Worm (Caenorhabditis elegans) whole organism, L1 larva: ENCODE data around the gene F40A3.1.

Experiments used
- C04F5.9 ChIP-seq: sonication (generic microtip); optimal IDR thresholded peaks from 2 replicates; lab custom pipeline; 2016; ENCODE audit warnings: missing genetic modification characterization, missing compliant biosample characterization
- C16A3.4 ChIP-seq: fragments of 150-350 bp; optimal IDR thresholded peaks from 2 replicates; lab custom pipeline; 2014; ENCODE audit warnings: missing biosample characterization, missing genetic modification characterization
- C34B4.2 ChIP-seq: sonication (generic microtip); optimal IDR thresholded peaks from 2 replicates; lab custom pipeline; 2017; ENCODE audit warnings: mild to moderate bottlenecking, missing genetic modification characterization, missing compliant biosample characterization
- aly-2 ChIP-seq: fragments of 150-350 bp; optimal IDR thresholded peaks from 2 replicates; lab custom pipeline; 2014; ENCODE audit warnings: missing biosample characterization, missing genetic modification characterization
- ama-1 ChIP-seq: fragments of 150-350 bp; optimal IDR thresholded peaks from 2 replicates; lab custom pipeline; 2014
- ceh-63 ChIP-seq: fragments of 200-800 bp; sonication (Bioruptor generic); optimal IDR thresholded peaks from 2 replicates; lab custom pipeline; 2018; ENCODE audit warnings: mild to moderate bottlenecking, missing genetic modification characterization, missing compliant biosample characterization
- ceh-8 ChIP-seq: fragments of 200-800 bp; sonication (Bioruptor generic); optimal IDR thresholded peaks from 2 replicates; lab custom pipeline; 2018; ENCODE audit warnings: mild to moderate bottlenecking, missing genetic modification characterization, moderate library complexity, missing compliant biosample characterization
- dpl-1 ChIP-seq, 3 experiments: fragments of 150-350 bp in 2 of 3; sonication (generic microtip) in 1 of 3; optimal IDR thresholded peaks; 2 replicates each; lab custom pipeline; 2014 to 2017; ENCODE audit warnings: missing biosample characterization in 3 of 3, missing genetic modification characterization in 3 of 3, missing genetic modification reagents in 3 of 3
- dsc-1 ChIP-seq: sonication (generic microtip); optimal IDR thresholded peaks from 2 replicates; lab custom pipeline; 2016; ENCODE audit warnings: mild to moderate bottlenecking, missing genetic modification characterization, missing compliant biosample characterization
- efl-1 ChIP-seq, 4 experiments: fragments of 150-350 bp; optimal IDR thresholded peaks in 3 of 4; peaks in 1 of 4; 1 replicate in 1 of 4; 2 replicates in 3 of 4; lab custom pipeline; 2014; ENCODE audit warnings: missing biosample characterization in 2 of 4, missing genetic modification characterization in 2 of 4, missing genetic modification reagents in 2 of 4
- efl-3 ChIP-seq: fragments of 200-800 bp; sonication (Bioruptor generic); optimal IDR thresholded peaks from 2 replicates; lab custom pipeline; 2018; ENCODE audit warnings: mild to moderate bottlenecking, missing genetic modification characterization, missing compliant biosample characterization
- egl-13 ChIP-seq: sonication (generic microtip); optimal IDR thresholded peaks from 2 replicates; lab custom pipeline; 2016; ENCODE audit warnings: missing genotype, missing genetic modification reagents, missing genetic modification characterization, missing compliant biosample characterization
- elt-3 ChIP-seq, 6 experiments: fragments of 150-350 bp in 1 of 6; sonication (generic microtip); optimal IDR thresholded peaks; 2 replicates each; lab custom pipeline; 2017 to 2018; ENCODE audit warnings: missing biosample characterization in 6 of 6, missing genetic modification characterization in 6 of 6, inconsistent platforms in 1 of 6
- ets-5 ChIP-seq: fragments of 200-800 bp; sonication (Bioruptor generic); IDR thresholded peaks from 2 replicates; pipeline ENCODE4 v1.3.6; 2022; ENCODE audit warnings: missing genetic modification characterization, missing compliant biosample characterization
- fkh-10 ChIP-seq: sonication (generic microtip); optimal IDR thresholded peaks from 2 replicates; lab custom pipeline; 2017; ENCODE audit warnings: missing biosample characterization, missing genetic modification reagents, missing genetic modification characterization
- fkh-8 ChIP-seq: sonication (generic microtip); optimal IDR thresholded peaks from 2 replicates; lab custom pipeline; 2016; ENCODE audit warnings: mild to moderate bottlenecking, missing genetic modification characterization, missing compliant biosample characterization
- fos-1 ChIP-seq: fragments of 150-350 bp; optimal IDR thresholded peaks from 2 replicates; lab custom pipeline; 2014; ENCODE audit warnings: missing biosample characterization, missing genetic modification characterization
- grh-1 ChIP-seq: fragments of 200-800 bp; sonication (Bioruptor generic); IDR thresholded peaks from 2 replicates; pipeline ENCODE4 v1.3.6; 2022; ENCODE audit warnings: missing genetic modification reagents, missing genetic modification characterization, missing compliant biosample characterization
- hlh-17 ChIP-seq: fragments of 200-800 bp; sonication (Bioruptor generic); optimal IDR thresholded peaks from 2 replicates; lab custom pipeline; 2018; ENCODE audit warnings: missing genetic modification characterization, mild to moderate bottlenecking, missing compliant biosample characterization, moderate library complexity, borderline replicate concordance
- hlh-4 ChIP-seq: sonication (generic microtip); optimal IDR thresholded peaks from 2 replicates; lab custom pipeline; 2016; ENCODE audit warnings: mild to moderate bottlenecking, missing genetic modification characterization, missing compliant biosample characterization
- hpl-2 ChIP-seq: fragments of 150-350 bp; optimal IDR thresholded peaks from 2 replicates; lab custom pipeline; 2014; ENCODE audit warnings: missing biosample characterization, missing genetic modification reagents, missing genetic modification characterization
- irx-1 ChIP-seq: sonication (generic microtip); optimal IDR thresholded peaks from 2 replicates; lab custom pipeline; 2016; ENCODE audit warnings: missing genetic modification characterization, missing compliant biosample characterization
- isw-1 ChIP-seq: fragments of 200-800 bp; sonication (Bioruptor generic); IDR thresholded peaks from 2 replicates; pipeline ENCODE4 v1.3.6; 2022; ENCODE audit warnings: missing genetic modification characterization, missing compliant biosample characterization
- jun-1 ChIP-seq: fragments of 150-350 bp; optimal IDR thresholded peaks from 2 replicates; lab custom pipeline; 2014; ENCODE audit warnings: missing biosample characterization, missing genetic modification reagents, missing genetic modification characterization
- lin-13 ChIP-seq: fragments of 150-350 bp; optimal IDR thresholded peaks from 2 replicates; lab custom pipeline; 2014; ENCODE audit warnings: missing biosample characterization, missing genetic modification reagents, missing genetic modification characterization
- lin-15B ChIP-seq: fragments of 150-350 bp; sonication (generic microtip); optimal IDR thresholded peaks from 3 replicates; lab custom pipeline; 2014; ENCODE audit warnings: missing biosample characterization, missing genetic modification characterization
- lin-35 ChIP-seq, 2 experiments: fragments of 150-350 bp; optimal IDR thresholded peaks; 2 replicates each; lab custom pipeline; 2014; ENCODE audit warnings: missing biosample characterization in 2 of 2, missing genetic modification characterization in 2 of 2, missing genetic modification reagents in 2 of 2
- lin-39 ChIP-seq: fragments of 150-350 bp; optimal IDR thresholded peaks from 2 replicates; lab custom pipeline; 2014; ENCODE audit warnings: missing biosample characterization, missing genetic modification reagents, missing genetic modification characterization
- mef-2 ChIP-seq: fragments of 150-350 bp; optimal IDR thresholded peaks from 2 replicates; lab custom pipeline; 2014; ENCODE audit warnings: missing biosample characterization, missing genetic modification characterization
- nhr-11 ChIP-seq: fragments of 150-350 bp; optimal IDR thresholded peaks from 2 replicates; lab custom pipeline; 2014; ENCODE audit warnings: missing biosample characterization, missing genetic modification characterization
- nhr-71 ChIP-seq: sonication (generic microtip); optimal IDR thresholded peaks from 2 replicates; lab custom pipeline; 2016; ENCODE audit warnings: mild to moderate bottlenecking, missing genetic modification characterization, moderate library complexity, missing compliant biosample characterization
- nhr-84 ChIP-seq: sonication (generic microtip); optimal IDR thresholded peaks from 2 replicates; lab custom pipeline; 2017; ENCODE audit warnings: missing biosample characterization, missing genetic modification characterization
- nhr-85 ChIP-seq: sonication (generic microtip); peaks from one replicate; lab custom pipeline; 2016; ENCODE audit warnings: missing genetic modification characterization, inconsistent platforms, missing compliant biosample characterization
- nhr-90 ChIP-seq: sonication (generic microtip); optimal IDR thresholded peaks from 2 replicates; lab custom pipeline; 2016; ENCODE audit warnings: mild to moderate bottlenecking, missing genetic modification characterization, missing compliant biosample characterization; ENCODE audit not compliant: poor library complexity
- pax-3 ChIP-seq: fragments of 200-800 bp; sonication (Bioruptor generic); optimal IDR thresholded peaks from 2 replicates; lab custom pipeline; 2018; ENCODE audit warnings: mild to moderate bottlenecking, missing genetic modification characterization, moderate library complexity, missing compliant biosample characterization
- pqm-1 ChIP-seq: sonication (generic microtip); optimal IDR thresholded peaks from 3 replicates; lab custom pipeline; 2017; ENCODE audit warnings: missing biosample characterization, missing genetic modification characterization
- rnt-1 ChIP-seq: sonication (generic microtip); optimal IDR thresholded peaks from 2 replicates; lab custom pipeline; 2016; ENCODE audit warnings: mild to moderate bottlenecking, missing genetic modification characterization, moderate library complexity, missing compliant biosample characterization
- snpc-4 ChIP-seq: fragments of 150-350 bp; optimal IDR thresholded peaks from 2 replicates; lab custom pipeline; 2014; ENCODE audit warnings: missing biosample characterization, missing genetic modification characterization
- snu-23 ChIP-seq: sonication (generic microtip); optimal IDR thresholded peaks from 2 replicates; lab custom pipeline; 2016; ENCODE audit warnings: missing genetic modification characterization, missing compliant biosample characterization
- sup-37 ChIP-seq: fragments of 200-800 bp; sonication (Bioruptor generic); optimal IDR thresholded peaks from 2 replicates; lab custom pipeline; 2018; ENCODE audit warnings: mild to moderate bottlenecking, missing genetic modification characterization, missing compliant biosample characterization
- tlp-1 ChIP-seq: fragments of 150-350 bp; optimal IDR thresholded peaks from 2 replicates; lab custom pipeline; 2014; ENCODE audit warnings: missing biosample characterization, missing genetic modification characterization
- unc-30 ChIP-seq: sonication (generic microtip); optimal IDR thresholded peaks from 2 replicates; lab custom pipeline; 2017; ENCODE audit warnings: missing biosample characterization, missing genetic modification characterization
- unc-62 ChIP-seq: fragments of 150-350 bp; optimal IDR thresholded peaks from 2 replicates; lab custom pipeline; 2014; ENCODE audit warnings: missing biosample characterization, missing genetic modification reagents, missing genetic modification characterization
- unc-98 ChIP-seq: fragments of 200-800 bp; sonication (Bioruptor generic); IDR thresholded peaks from 2 replicates; pipeline ENCODE4 v1.3.6; 2022; ENCODE audit warnings: missing genetic modification characterization, missing compliant biosample characterization
- vab-15 ChIP-seq: sonication (generic microtip); optimal IDR thresholded peaks from 2 replicates; lab custom pipeline; 2017; ENCODE audit warnings: missing genotype, mild to moderate bottlenecking, missing genetic modification characterization, missing compliant biosample characterization
- xbp-1 ChIP-seq: sonication (generic microtip); optimal IDR thresholded peaks from 2 replicates; lab custom pipeline; 2016; ENCODE audit warnings: missing genetic modification characterization, missing compliant biosample characterization
- zag-1 ChIP-seq: fragments of 150-350 bp; optimal IDR thresholded peaks from 2 replicates; lab custom pipeline; 2014; ENCODE audit warnings: missing biosample characterization, missing genetic modification characterization
- zip-4 ChIP-seq: fragments of 200-800 bp; sonication (Bioruptor generic); optimal IDR thresholded peaks from 2 replicates; lab custom pipeline; 2018; ENCODE audit warnings: mild to moderate bottlenecking, missing genetic modification characterization, moderate library complexity, missing compliant biosample characterization
- ztf-4 ChIP-seq: fragments of 150-350 bp; optimal IDR thresholded peaks from 2 replicates; lab custom pipeline; 2014; ENCODE audit warnings: missing biosample characterization, missing genetic modification characterization

Gene F40A3.1

DNA sequence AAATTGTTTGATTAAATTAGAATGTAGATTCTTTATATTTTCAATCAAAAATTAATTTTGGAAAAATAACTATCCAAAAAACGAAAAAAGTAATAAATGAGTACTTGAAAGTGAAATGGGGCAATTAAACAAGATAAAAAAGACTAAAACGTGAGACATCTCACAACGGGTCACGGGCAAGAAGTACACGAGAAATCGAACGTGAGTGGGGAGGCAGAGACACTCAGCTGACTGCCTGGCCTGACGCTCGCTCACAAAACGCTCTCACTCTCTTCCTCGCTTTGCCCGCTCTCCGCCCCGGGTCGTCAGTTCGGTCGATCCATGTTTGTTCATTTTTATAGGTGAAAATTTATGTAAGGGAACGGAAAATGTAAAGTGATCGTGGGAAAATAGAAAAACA is 43.1 kb upstream of the F40A3.1 start (continued):
- no peak for TF ChIP-seq ceh-8
- no peak for TF ChIP-seq jun-1
- no peak for TF ChIP-seq mef-2 (tag; lab: Kevin White, UChicago)
- no peak for TF ChIP-seq unc-98
- TF ChIP-seq lin-13 (GFP tag; lab: Kevin White, UChicago), result no peak
- no peak for TF ChIP-seq sup-37 (GFP tag; lab: Kevin White, UChicago)
- TF ChIP-seq efl-3, result no peak
- no peak for TF ChIP-seq zag-1 (tag; lab: Kevin White, UChicago)
- TF ChIP-seq snpc-4, result no peak
- no peak for TF ChIP-seq isw-1
- no peak for TF ChIP-seq C04F5.9 (tag; lab: Kevin White, UChicago)
- no peak for TF ChIP-seq vab-15 (tag; lab: Kevin White, UChicago)
- no peak for TF ChIP-seq pax-3
- no peak for TF ChIP-seq ama-1 (lab: Kevin White, UChicago)
- no peak for TF ChIP-seq C16A3.4 (tag; lab: Kevin White, UChicago)
- no peak for TF ChIP-seq pqm-1 (tag; lab: Kevin White, UChicago)
- no peak for TF ChIP-seq nhr-90 (tag; lab: Kevin White, UChicago)
- no peak for TF ChIP-seq xbp-1
- TF ChIP-seq rnt-1, result no peak
- no peak for TF ChIP-seq hlh-17
- peak; percentile 12 for TF ChIP-seq nhr-85 (tag; lab: Kevin White, UChicago)
- TF ChIP-seq elt-3 (tag; optimal IDR thresholded peaks at IDR 0.05; lab: Kevin White, UChicago), result no peak
- TF ChIP-seq ets-5 (GFP tag; lab: Robert Waterston, UW), result no peak
- no peak for TF ChIP-seq aly-2 (tag; lab: Kevin White, UChicago)
- TF ChIP-seq ztf-4 (tag; lab: Kevin White, UChicago), result no peak
- no peak for TF ChIP-seq zip-4
- TF ChIP-seq tlp-1 (tag; lab: Kevin White, UChicago), result no peak

DNA sequence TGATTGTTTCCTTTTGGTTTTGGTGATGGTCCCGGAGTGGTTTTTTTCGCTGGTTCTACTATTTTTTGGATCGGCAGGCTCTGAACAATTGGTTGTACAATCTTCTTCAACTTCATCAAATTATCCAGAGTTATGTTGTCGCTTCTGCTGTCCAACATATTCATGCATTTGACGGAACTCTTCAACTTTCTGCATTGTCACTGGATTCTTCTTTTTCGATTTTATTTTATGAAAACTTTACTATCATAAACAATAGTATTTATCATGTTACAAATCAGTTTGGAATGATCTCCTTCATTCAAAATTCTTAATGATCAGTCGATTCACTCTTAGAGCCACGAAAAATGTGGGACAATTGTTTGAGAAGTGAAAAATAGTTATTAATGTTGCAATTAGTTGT is 39.3 kb upstream of the F40A3.1 start:
- TF ChIP-seq nhr-85 (tag; lab: Kevin White, UChicago) (no peak), ztf-4 (tag; lab: Kevin White, UChicago) (no peak), lin-39 (tag; lab: Kevin White, UChicago) (no peak), unc-62 (GFP tag; lab: Kevin White, UChicago) (no peak), irx-1 (no peak), efl-3 (no peak), fkh-10 (GFP tag; lab: Kevin White, UChicago) (no peak), hlh-4 (tag; lab: Kevin White, UChicago) (no peak), ama-1 (lab: Kevin White, UChicago) (no peak), isw-1 (no peak), fos-1 (tag; lab: Kevin White, UChicago) (no peak)
- TF ChIP-seq, all 84 proteins: peak for 0

DNA sequence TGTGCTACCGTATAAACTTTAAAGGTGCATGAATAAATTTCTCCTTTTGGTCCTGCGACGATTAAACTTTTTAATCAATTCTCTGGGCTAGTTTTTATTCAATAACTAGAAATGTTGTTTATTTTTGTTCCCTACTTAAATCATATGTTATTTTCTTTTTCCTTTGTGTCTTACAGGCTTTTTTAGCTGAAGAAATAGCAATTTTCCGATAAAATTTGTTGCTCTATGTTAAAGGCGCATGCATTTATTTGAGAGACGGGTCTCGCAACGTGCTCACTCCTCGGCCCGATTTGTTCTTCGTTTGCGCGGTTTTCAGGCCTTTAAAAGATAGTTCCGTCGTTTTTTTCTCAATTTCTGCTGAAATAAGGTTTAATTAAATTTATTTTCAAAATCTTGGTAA is 37.4 kb upstream of the F40A3.1 start:
- TF ChIP-seq nhr-90 (tag; lab: Kevin White, UChicago), result no peak
- TF ChIP-seq ama-1 (lab: Kevin White, UChicago), result no peak
- no peak for TF ChIP-seq C34B4.2 (tag; lab: Kevin White, UChicago)
- TF ChIP-seq unc-30 (tag; lab: Kevin White, UChicago), result no peak
- no peak for TF ChIP-seq nhr-11 (tag; lab: Kevin White, UChicago)
- TF ChIP-seq dsc-1 (tag; lab: Kevin White, UChicago), result no peak
- no peak for TF ChIP-seq rnt-1
- TF ChIP-seq irx-1, result no peak
- no peak for TF ChIP-seq snu-23 (GFP tag; lab: Kevin White, UChicago)
- TF ChIP-seq egl-13, result no peak
- no peak for TF ChIP-seq fkh-8 (tag; lab: Kevin White, UChicago)
- no peak for TF ChIP-seq vab-15 (tag; lab: Kevin White, UChicago)
- peak in 1 of 2 experiments; percentile 30 for TF ChIP-seq lin-35 (GFP tag; optimal IDR thresholded peaks at IDR 0.05; lab: Kevin White, UChicago)
- TF ChIP-seq aly-2 (tag; lab: Kevin White, UChicago), result no peak
- no peak for TF ChIP-seq sup-37 (GFP tag; lab: Kevin White, UChicago)
- no peak for TF ChIP-seq fkh-10 (GFP tag; lab: Kevin White, UChicago)
- no peak for TF ChIP-seq hpl-2 (GFP tag; lab: Kevin White, UChicago)
- no peak for TF ChIP-seq grh-1 (GFP tag; lab: Robert Waterston, UW)
- no peak for TF ChIP-seq nhr-84
- no peak for TF ChIP-seq nhr-71 (tag; lab: Kevin White, UChicago)
- peak in 1 of 3 experiments; percentile 13 for TF ChIP-seq dpl-1 (GFP tag; optimal IDR thresholded peaks at IDR 0.05; lab: Kevin White, UChicago)
- no peak for TF ChIP-seq efl-1 (optimal IDR thresholded peaks at IDR 0.05; lab: Kevin White, UChicago)
- peak in 1 of 2 experiments; percentile 12 for TF ChIP-seq efl-1 (GFP tag; optimal IDR thresholded peaks at IDR 0.05 in 1 of 2; lab: Kevin White, UChicago)
- no peak for TF ChIP-seq pqm-1 (tag; lab: Kevin White, UChicago)
- TF ChIP-seq ceh-63 (GFP tag; lab: Kevin White, UChicago), result no peak
- TF ChIP-seq lin-13 (GFP tag; lab: Kevin White, UChicago), result no peak
- no peak for TF ChIP-seq lin-15B (tag; lab: Kevin White, UChicago)
- TF ChIP-seq, all 84 proteins: peak for 3
